Worm (Caenorhabditis elegans) whole organism, L4 larva: ENCODE results near the gene C50H11.13.
A peak's percentile ranks its signal among the peaks of the same experiment; 100 is the strongest.

ENCODE experiments used
- D1046.2 ChIP-seq: fragments of 200-800 bp; sonication (Bioruptor generic); IDR thresholded peaks from 2 replicates; pipeline ENCODE4 v1.3.6; 2022; ENCODE audit warnings: missing genetic modification characterization, missing compliant biosample characterization
- R02D3.7 ChIP-seq: fragments of 150-350 bp; sonication (generic microtip); optimal IDR thresholded peaks from 3 replicates; lab custom pipeline; 2014; ENCODE audit warnings: missing biosample characterization, missing genetic modification characterization
- T20F7.1 ChIP-seq: fragments of 200-800 bp; sonication (Bioruptor generic); optimal IDR thresholded peaks from 2 replicates; lab custom pipeline; 2018; ENCODE audit warnings: mild to moderate bottlenecking, missing genetic modification characterization, missing compliant biosample characterization
- T26A8.4 ChIP-seq: fragments of 200-800 bp; sonication (Bioruptor generic); IDR thresholded peaks from 2 replicates; pipeline ENCODE4 v1.3.6; 2022; ENCODE audit warnings: missing genetic modification characterization, missing compliant biosample characterization
- Y105C5A.15 ChIP-seq: fragments of 200-800 bp; sonication (Bioruptor generic); IDR thresholded peaks from 2 replicates; pipeline ENCODE4 v1.3.6; 2022; ENCODE audit warnings: missing genetic modification characterization, missing compliant biosample characterization
- Y48G9A.11 ChIP-seq: fragments of 200-800 bp; sonication (Bioruptor generic); IDR thresholded peaks from 2 replicates; pipeline ENCODE4 v1.3.6; 2022; ENCODE audit warnings: missing genetic modification reagents, missing genetic modification characterization, missing compliant biosample characterization
- Y75B8A.6 ChIP-seq: fragments of 200-800 bp; sonication (Bioruptor generic); IDR thresholded peaks from 2 replicates; pipeline ENCODE4 v1.3.6; 2022; ENCODE audit warnings: missing genetic modification reagents, missing genetic modification characterization, missing compliant biosample characterization
- ZK546.5 ChIP-seq, 2 experiments: sonication (generic microtip); optimal IDR thresholded peaks; 2 replicates each; lab custom pipeline; 2017; ENCODE audit warnings: missing biosample characterization in 2 of 2, missing genetic modification characterization in 2 of 2
- arid-1 ChIP-seq: fragments of 200-800 bp; sonication (Bioruptor generic); conservative IDR thresholded peaks from 2 replicates; pipeline ENCODE4 v1.3.6; 2022; ENCODE audit warnings: missing genetic modification reagents, missing genetic modification characterization, missing compliant biosample characterization
- ceh-20 ChIP-seq: fragments of 200-800 bp; sonication (Bioruptor generic); IDR thresholded peaks from 2 replicates; pipeline ENCODE4 v1.3.6; 2022; ENCODE audit warnings: missing genetic modification reagents, missing genetic modification characterization, missing compliant biosample characterization
- ceh-32 ChIP-seq: sonication (generic microtip); optimal IDR thresholded peaks from 2 replicates; lab custom pipeline; 2016; ENCODE audit warnings: mild to moderate bottlenecking, missing genetic modification characterization, missing compliant biosample characterization; ENCODE audit not compliant: poor library complexity
- ceh-44 ChIP-seq: fragments of 200-800 bp; sonication (Bioruptor generic); IDR thresholded peaks from 2 replicates; pipeline ENCODE4 v1.3.6; 2022; ENCODE audit warnings: missing genetic modification reagents, missing genetic modification characterization, missing compliant biosample characterization
- ceh-62 ChIP-seq: sonication (generic microtip); optimal IDR thresholded peaks from 2 replicates; lab custom pipeline; 2017; ENCODE audit warnings: missing biosample characterization, missing genetic modification characterization
- ces-1 ChIP-seq: fragments of 150-350 bp; sonication (generic microtip); optimal IDR thresholded peaks from 4 replicates; lab custom pipeline; 2014; ENCODE audit warnings: missing biosample characterization, missing genetic modification reagents, missing genetic modification characterization
- ctbp-1 ChIP-seq: fragments of 200-800 bp; sonication (Bioruptor generic); IDR thresholded peaks from 2 replicates; pipeline ENCODE4 v1.3.6; 2022; ENCODE audit warnings: missing genetic modification reagents, missing genetic modification characterization, missing compliant biosample characterization
- daf-19 ChIP-seq: fragments of 200-800 bp; sonication (Bioruptor generic); conservative IDR thresholded peaks from 2 replicates; pipeline ENCODE4 v1.3.6; 2022; ENCODE audit warnings: missing genetic modification characterization, missing compliant biosample characterization
- daf-8 ChIP-seq: fragments of 200-800 bp; sonication (Bioruptor generic); IDR thresholded peaks from 2 replicates; pipeline ENCODE4 v1.3.6; 2022; ENCODE audit warnings: missing genetic modification characterization, missing compliant biosample characterization
- dmd-6 ChIP-seq: fragments of 200-800 bp; sonication (Bioruptor generic); IDR thresholded peaks from 2 replicates; pipeline ENCODE4 v1.3.6; 2022; ENCODE audit warnings: missing genetic modification reagents, missing genetic modification characterization, missing compliant biosample characterization
- dmd-8 ChIP-seq: fragments of 200-800 bp; sonication (Bioruptor generic); IDR thresholded peaks from 2 replicates; pipeline ENCODE4 v1.3.6; 2022; ENCODE audit warnings: missing genetic modification characterization, missing compliant biosample characterization
- egl-27 ChIP-seq: sonication (generic microtip); optimal IDR thresholded peaks from 3 replicates; lab custom pipeline; 2017; ENCODE audit warnings: missing biosample characterization, missing genetic modification reagents, missing genetic modification characterization
- fkh-10 ChIP-seq: fragments of 150-350 bp; optimal IDR thresholded peaks from 2 replicates; lab custom pipeline; 2014; ENCODE audit warnings: missing biosample characterization, missing genetic modification reagents, missing genetic modification characterization
- gei-8 ChIP-seq: fragments of 200-800 bp; sonication (Bioruptor generic); optimal IDR thresholded peaks from 2 replicates; lab custom pipeline; 2018; ENCODE audit warnings: mild to moderate bottlenecking, missing genetic modification characterization, missing compliant biosample characterization
- hif-1 ChIP-seq, 2 experiments: sonication (generic microtip); optimal IDR thresholded peaks; 2 replicates each; lab custom pipeline; 2016 to 2017; ENCODE audit warnings: missing compliant biosample characterization in 2 of 2, missing genetic modification characterization in 2 of 2, missing genetic modification reagents in 2 of 2, missing genotype in 2 of 2, mild to moderate bottlenecking in 1 of 2
- lim-7 ChIP-seq: fragments of 200-800 bp; sonication (Bioruptor generic); IDR thresholded peaks from 2 replicates; pipeline ENCODE4 v1.3.6; 2022; ENCODE audit warnings: missing genetic modification characterization, missing compliant biosample characterization
- lin-13 ChIP-seq: fragments of 150-350 bp; optimal IDR thresholded peaks from 2 replicates; lab custom pipeline; 2014; ENCODE audit warnings: missing biosample characterization, missing genetic modification reagents, missing genetic modification characterization
- lin-38 ChIP-seq: fragments of 200-800 bp; sonication (Bioruptor generic); IDR thresholded peaks from 2 replicates; pipeline ENCODE4 v1.3.6; 2022; ENCODE audit warnings: missing genetic modification reagents, missing genetic modification characterization, missing compliant biosample characterization
- lir-3 ChIP-seq: sonication (generic microtip); optimal IDR thresholded peaks from 2 replicates; lab custom pipeline; 2016; ENCODE audit warnings: mild to moderate bottlenecking, missing genetic modification characterization, missing compliant biosample characterization
- madf-5 ChIP-seq, 2 experiments: fragments of 200-800 bp; sonication (Bioruptor generic); IDR thresholded peaks; 2 replicates each; pipeline ENCODE4 v1.3.6; 2022; ENCODE audit warnings: missing compliant biosample characterization in 2 of 2, missing genetic modification characterization in 2 of 2
- mep-1 ChIP-seq: fragments of 150-350 bp; sonication (generic microtip); optimal IDR thresholded peaks from 3 replicates; lab custom pipeline; 2014; ENCODE audit warnings: missing biosample characterization, missing genetic modification characterization
- mes-2 ChIP-seq: sonication (generic microtip); optimal IDR thresholded peaks from 2 replicates; lab custom pipeline; 2016; ENCODE audit warnings: missing genotype, mild to moderate bottlenecking, missing genetic modification characterization, missing compliant biosample characterization; ENCODE audit not compliant: poor library complexity, severe bottlenecking
- mxl-2 ChIP-seq: fragments of 200-800 bp; sonication (Bioruptor generic); conservative IDR thresholded peaks from 2 replicates; pipeline ENCODE4 v1.3.6; 2022; ENCODE audit warnings: missing genetic modification reagents, missing genetic modification characterization, missing compliant biosample characterization
- nhr-10 ChIP-seq: fragments of 150-350 bp; optimal IDR thresholded peaks from 2 replicates; lab custom pipeline; 2014; ENCODE audit warnings: missing biosample characterization, missing genetic modification characterization
- nhr-11 ChIP-seq: fragments of 150-350 bp; optimal IDR thresholded peaks from 2 replicates; lab custom pipeline; 2014; ENCODE audit warnings: missing biosample characterization, missing genetic modification characterization
- nhr-25 ChIP-seq: sonication (generic microtip); optimal IDR thresholded peaks from 2 replicates; lab custom pipeline; 2017; ENCODE audit warnings: missing genetic modification characterization, mild to moderate bottlenecking, missing compliant biosample characterization, antibody characterized with exemption, moderate library complexity, borderline replicate concordance; ENCODE audit not compliant: insufficient read depth
- nhr-28 ChIP-seq: fragments of 150-350 bp; optimal IDR thresholded peaks from 2 replicates; lab custom pipeline; 2014; ENCODE audit warnings: missing biosample characterization, missing genetic modification characterization
- pha-4 ChIP-seq, 2 experiments: fragments of 150-350 bp in 1 of 2; fragments of 200-800 bp in 1 of 2; sonication (Bioruptor generic) in 1 of 2; IDR thresholded peaks in 1 of 2; optimal IDR thresholded peaks in 1 of 2; 2 replicates each; pipeline versions ENCODE4 v1.3.6 to Lab custom; 2014 to 2022; ENCODE audit warnings: missing genetic modification characterization in 2 of 2, missing genetic modification reagents in 2 of 2, missing biosample characterization in 1 of 2, missing compliant biosample characterization in 1 of 2
- pqm-1 ChIP-seq: sonication (generic microtip); optimal IDR thresholded peaks from 2 replicates; lab custom pipeline; 2017; ENCODE audit warnings: missing biosample characterization, missing genetic modification characterization
- sdz-12 ChIP-seq: fragments of 200-800 bp; sonication (Bioruptor generic); optimal IDR thresholded peaks from 2 replicates; lab custom pipeline; 2018; ENCODE audit warnings: mild to moderate bottlenecking, missing genetic modification characterization, missing compliant biosample characterization
- skn-1 ChIP-seq: fragments of 150-350 bp; optimal IDR thresholded peaks from 2 replicates; lab custom pipeline; 2014; ENCODE audit warnings: missing biosample characterization, missing genetic modification characterization
- snpc-1.2 ChIP-seq: fragments of 200-800 bp; sonication (Bioruptor generic); IDR thresholded peaks from 2 replicates; pipeline ENCODE4 v1.3.6; 2022; ENCODE audit warnings: missing genetic modification reagents, missing genetic modification characterization, missing compliant biosample characterization
- snpc-4 ChIP-seq: fragments of 150-350 bp; optimal IDR thresholded peaks from 2 replicates; lab custom pipeline; 2014; ENCODE audit warnings: missing biosample characterization, missing genetic modification characterization
- tag-97 ChIP-seq: fragments of 200-800 bp; sonication (Bioruptor generic); IDR thresholded peaks from 2 replicates; pipeline ENCODE4 v1.3.6; 2022; ENCODE audit warnings: missing genetic modification characterization, missing compliant biosample characterization
- zag-1 ChIP-seq: fragments of 150-350 bp; optimal IDR thresholded peaks from 2 replicates; lab custom pipeline; 2014; ENCODE audit warnings: missing biosample characterization, missing genetic modification characterization
- zfp-2 ChIP-seq: sonication (generic microtip); optimal IDR thresholded peaks from 2 replicates; lab custom pipeline; 2016; ENCODE audit warnings: mild to moderate bottlenecking, missing genetic modification characterization, missing compliant biosample characterization
- zip-2 ChIP-seq: fragments of 150-350 bp; optimal IDR thresholded peaks from 2 replicates; lab custom pipeline; 2014; ENCODE audit warnings: missing biosample characterization, missing genetic modification characterization

Gene C50H11.13

ce11 chrV:3071548-3071947 is at the start of gene C50H11.13:
Gene C50H11.13 (minus strand): TSS chrV:3071648.
- TF ChIP-seq daf-8 (GFP tag; lab: Robert Waterston, UW) (no peak), nhr-25 (no peak), Y105C5A.15 (no peak), pqm-1 (tag; lab: Kevin White, UChicago) (no peak), mep-1 (tag; lab: Kevin White, UChicago) (no peak), fkh-10 (GFP tag; lab: Kevin White, UChicago) (no peak), madf-5 (GFP tag; IDR thresholded peaks at IDR 0.05; lab: Robert Waterston, UW) (no peak), lin-38 (GFP tag; lab: Robert Waterston, UW) (no peak), snpc-4 (tag; lab: Kevin White, UChicago) (no peak), Y75B8A.6 (GFP tag; lab: Robert Waterston, UW) (no peak), tag-97 (GFP tag; lab: Robert Waterston, UW) (no peak), R02D3.7 (tag; lab: Kevin White, UChicago) (no peak), hif-1 (tag; optimal IDR thresholded peaks at IDR 0.05; lab: Kevin White, UChicago) (no peak), lim-7 (GFP tag; lab: Robert Waterston, UW) (no peak), dmd-8 (GFP tag; lab: Robert Waterston, UW) (no peak), ceh-20 (no peak)

ce11 chrV:3119185-3119584 is 47.7 kb upstream of the C50H11.13 start:
- TF ChIP-seq ceh-44 (GFP tag; lab: Robert Waterston, UW) (no peak), mep-1 (tag; lab: Kevin White, UChicago) (no peak), nhr-28 (tag; lab: Kevin White, UChicago) (peak; percentile 87), pqm-1 (tag; lab: Kevin White, UChicago) (peak; percentile 51), dmd-6 (GFP tag; lab: Robert Waterston, UW) (peak; percentile 49; the same call in 1 of the 2 replicates)

ce11 chrV:3118167-3118566 is 46.7 kb upstream of the C50H11.13 start, which contains the start of gene clec-210:
Gene clec-210 (plus strand): TSS chrV:3118377.
- no peak for TF ChIP-seq mxl-2 (GFP tag; lab: Robert Waterston, UW)
- peak; percentile 92 for TF ChIP-seq nhr-28 (tag; lab: Kevin White, UChicago)
- no peak for TF ChIP-seq sdz-12 (GFP tag; lab: Kevin White, UChicago)
- TF ChIP-seq skn-1 (tag; lab: Kevin White, UChicago) = no peak
- TF ChIP-seq nhr-11 (tag; lab: Kevin White, UChicago) = no peak
- TF ChIP-seq daf-19 (GFP tag; lab: Robert Waterston, UW) = no peak
- no peak for TF ChIP-seq arid-1 (GFP tag; lab: Robert Waterston, UW)
- TF ChIP-seq zag-1 (tag; lab: Kevin White, UChicago) = no peak
- TF ChIP-seq ceh-32 = no peak
- TF ChIP-seq dmd-6 (GFP tag; lab: Robert Waterston, UW) = peak; percentile 50
- TF ChIP-seq mes-2 = no peak
- TF ChIP-seq nhr-10 (tag; lab: Kevin White, UChicago) = no peak
- TF ChIP-seq pqm-1 (tag; lab: Kevin White, UChicago) = peak; percentile 52
- TF ChIP-seq egl-27 (tag; lab: Kevin White, UChicago) = no peak
- TF ChIP-seq, all 104 proteins: peak for 3

- no peak for TF ChIP-seq nhr-11 (tag; lab: Kevin White, UChicago)
- no peak for TF ChIP-seq zip-2 (tag; lab: Kevin White, UChicago)
- no peak for TF ChIP-seq ZK546.5 (tag; optimal IDR thresholded peaks at IDR 0.05; lab: Kevin White, UChicago)
- TF ChIP-seq Y48G9A.11 (GFP tag; lab: Robert Waterston, UW) = no peak
- no peak for TF ChIP-seq lir-3 (tag; lab: Kevin White, UChicago)
- no peak for TF ChIP-seq zfp-2
- TF ChIP-seq mep-1 (tag; lab: Kevin White, UChicago) = no peak
- TF ChIP-seq ces-1 (GFP tag; lab: Kevin White, UChicago) = no peak
- TF ChIP-seq T26A8.4 (GFP tag; lab: Robert Waterston, UW) = no peak
- no peak for TF ChIP-seq pha-4 (GFP tag; IDR thresholded peaks at IDR 0.05; lab: Robert Waterston, UW)
- TF ChIP-seq pha-4 (tag; optimal IDR thresholded peaks at IDR 0.05; lab: Kevin White, UChicago) = no peak
- TF ChIP-seq ceh-32 = no peak
- no peak for TF ChIP-seq lin-13 (GFP tag; lab: Kevin White, UChicago)
- no peak for TF ChIP-seq T20F7.1 (GFP tag; lab: Kevin White, UChicago)
- no peak for TF ChIP-seq ctbp-1
- TF ChIP-seq gei-8 (GFP tag; lab: Kevin White, UChicago) = no peak
- TF ChIP-seq D1046.2 (GFP tag; lab: Robert Waterston, UW) = no peak
- no peak for TF ChIP-seq snpc-1.2
- TF ChIP-seq ceh-62 = no peak
Observed at ce11 chrV:3114973-3115372, 43.5 kb upstream of the C50H11.13 start, which contains the start of gene Y73C8C.3. Gene Y73C8C.3 (plus strand): TSS chrV:3115273.
